Worm (Caenorhabditis elegans): ENCODE results near the gene prx-6.

The prx-6 gene

ce11 chrV:4681670-4682069 lies 38.2 kb downstream of the prx-6 start, which contains the start of gene K03B4.4:
Gene K03B4.4, plus strand, starts transcription at chrV:4681970.
- TF ChIP-seq ceh-9 (tag; optimal IDR thresholded peaks at IDR 0.05) (no peak), fkh-2 (tag; optimal IDR thresholded peaks at IDR 0.05) (no peak), eor-1 (tag; optimal IDR thresholded peaks at IDR 0.05) (no peak), elt-3 (tag; optimal IDR thresholded peaks at IDR 0.05) (no peak)

- no peak for TF ChIP-seq nhr-23 (tag; optimal IDR thresholded peaks at IDR 0.05)
- TF ChIP-seq nfya-1 (tag; optimal IDR thresholded peaks at IDR 0.05; ENCODE audit: insufficient read depth): peak; percentile 70
- TF ChIP-seq jun-1 (tag; optimal IDR thresholded peaks at IDR 0.05): no peak
- no peak for TF ChIP-seq ceh-9 (tag; optimal IDR thresholded peaks at IDR 0.05)
- TF ChIP-seq nhr-43 (tag; optimal IDR thresholded peaks at IDR 0.05; ENCODE audit: poor library complexity, severe bottlenecking): no peak
- TF ChIP-seq ceh-82 (tag; optimal IDR thresholded peaks at IDR 0.05): no peak
- no peak for TF ChIP-seq pha-4 (tag; optimal IDR thresholded peaks at IDR 0.05)
- no peak for TF ChIP-seq ceh-16 (tag; optimal IDR thresholded peaks at IDR 0.05)
- TF ChIP-seq pqm-1 (tag; optimal IDR thresholded peaks at IDR 0.05): no peak
These were observed 43.1 kb downstream of the prx-6 start for ce11 chrV:4676812-4677211.

- TF ChIP-seq elt-3 (tag; optimal IDR thresholded peaks at IDR 0.05): no peak
- no peak for TF ChIP-seq pha-4 (tag; optimal IDR thresholded peaks at IDR 0.05)
- TF ChIP-seq aly-2 (tag; optimal IDR thresholded peaks at IDR 0.05): no peak
- TF ChIP-seq ceh-28 (tag; optimal IDR thresholded peaks at IDR 0.05): no peak
- no peak for TF ChIP-seq nhr-77 (tag; optimal IDR thresholded peaks at IDR 0.05)
- no peak for TF ChIP-seq hmg-11 (tag; optimal IDR thresholded peaks at IDR 0.05)
- TF ChIP-seq egl-5 (tag; optimal IDR thresholded peaks at IDR 0.05): no peak
- TF ChIP-seq eor-1 (tag; optimal IDR thresholded peaks at IDR 0.05): no peak
- no peak for TF ChIP-seq skn-1 (tag; optimal IDR thresholded peaks at IDR 0.05)
- no peak for TF ChIP-seq snpc-4 (tag; optimal IDR thresholded peaks at IDR 0.05)
- TF ChIP-seq ztf-11 (tag; optimal IDR thresholded peaks at IDR 0.05): no peak
- no peak for TF ChIP-seq nhr-12 (tag; optimal IDR thresholded peaks at IDR 0.05)
- no peak for TF ChIP-seq jun-1 (tag; optimal IDR thresholded peaks at IDR 0.05)
- TF ChIP-seq egl-27 (tag; optimal IDR thresholded peaks at IDR 0.05): no peak
- TF ChIP-seq ceh-16 (tag; optimal IDR thresholded peaks at IDR 0.05): no peak
- no peak for TF ChIP-seq unc-39 (tag; optimal IDR thresholded peaks at IDR 0.05)
- TF ChIP-seq nhr-76 (tag; optimal IDR thresholded peaks at IDR 0.05): no peak
- no peak for TF ChIP-seq nhr-23 (tag; optimal IDR thresholded peaks at IDR 0.05)
These were observed 43.8 kb downstream of the prx-6 start, which contains the start of gene K03B4.6 for ce11 chrV:4676092-4676491. Gene K03B4.6, minus strand, starts transcription at chrV:4676192.

- TF ChIP-seq hmg-11 (tag; optimal IDR thresholded peaks at IDR 0.05): no peak
- TF ChIP-seq ceh-16 (tag; optimal IDR thresholded peaks at IDR 0.05): no peak
- no peak for TF ChIP-seq ama-1 (optimal IDR thresholded peaks at IDR 0.05)
- no peak for TF ChIP-seq fkh-2 (tag; optimal IDR thresholded peaks at IDR 0.05)
These were observed 45.4 kb downstream of the prx-6 start, which contains the start of gene K03B4.8 for ce11 chrV:4674506-4674905. Gene K03B4.8, minus strand, starts transcription at chrV:4674606.

ce11 chrV:4672487-4672886 lies 47.4 kb downstream of the prx-6 start, which contains the start of gene K03B4.9:
Gene K03B4.9, minus strand, starts transcription at chrV:4672587.
- TF ChIP-seq nhr-25 (tag; optimal IDR thresholded peaks at IDR 0.05) (no peak), nfya-1 (tag; optimal IDR thresholded peaks at IDR 0.05; ENCODE audit: insufficient read depth) (no peak), ceh-9 (tag; optimal IDR thresholded peaks at IDR 0.05) (no peak), mml-1 (tag; optimal IDR thresholded peaks at IDR 0.05) (no peak), elt-1 (tag; optimal IDR thresholded peaks at IDR 0.05) (no peak), skn-1 (tag; optimal IDR thresholded peaks at IDR 0.05) (no peak), jun-1 (tag; optimal IDR thresholded peaks at IDR 0.05) (no peak), fkh-2 (tag; optimal IDR thresholded peaks at IDR 0.05) (no peak)

- TF ChIP-seq hmg-11 (tag; optimal IDR thresholded peaks at IDR 0.05) (no peak), ztf-11 (tag; optimal IDR thresholded peaks at IDR 0.05) (no peak), fkh-10 (GFP tag; optimal IDR thresholded peaks at IDR 0.05) (no peak), ceh-28 (tag; optimal IDR thresholded peaks at IDR 0.05) (no peak), egl-27 (tag; optimal IDR thresholded peaks at IDR 0.05) (no peak), nhr-12 (tag; optimal IDR thresholded peaks at IDR 0.05) (no peak), unc-39 (tag; optimal IDR thresholded peaks at IDR 0.05) (no peak), eor-1 (tag; optimal IDR thresholded peaks at IDR 0.05) (no peak), nhr-43 (tag; optimal IDR thresholded peaks at IDR 0.05; ENCODE audit: poor library complexity, severe bottlenecking) (no peak), tbx-2 (tag; optimal IDR thresholded peaks at IDR 0.05) (no peak), R02D3.7 (tag; optimal IDR thresholded peaks at IDR 0.05) (no peak), nhr-77 (tag; optimal IDR thresholded peaks at IDR 0.05) (no peak), mdl-1 (tag; optimal IDR thresholded peaks at IDR 0.05) (no peak), aly-2 (tag; optimal IDR thresholded peaks at IDR 0.05) (no peak), unc-62 (GFP tag; optimal IDR thresholded peaks at IDR 0.05) (no peak), daf-12 (tag; optimal IDR thresholded peaks at IDR 0.05) (no peak)
These were observed 51.3 kb downstream of the prx-6 start, which contains the start of gene srx-77 for ce11 chrV:4668636-4669035. Gene srx-77, minus strand, starts transcription at chrV:4668736.
